Fruit fly (Drosophila melanogaster) whole organism, wandering third instar larva: ENCODE data around the gene CG1494.
A peak's percentile ranks its signal among the peaks of the same experiment; 100 is the strongest.

Experiments
- Dfd ChIP-seq: fragments of >200 bp; optimal IDR thresholded peaks from 2 replicates; lab custom pipeline; 2017; ENCODE audit warnings: missing biosample characterization, missing genetic modification characterization
- Jra ChIP-seq: sonication (Bioruptor generic); optimal IDR thresholded peaks from 2 replicates; lab custom pipeline; 2016; ENCODE audit warnings: missing biosample characterization, missing genetic modification characterization
- Vsx2 ChIP-seq: fragments of 200-300, 225-300 bp; sonication (Bioruptor generic); optimal IDR thresholded peaks from 2 replicates; lab custom pipeline; 2018; ENCODE audit warnings: missing biosample characterization, missing genetic modification characterization; ENCODE audit not compliant: partially characterized antibody
- usp ChIP-seq: fragments of >200 bp; optimal IDR thresholded peaks from 2 replicates; lab custom pipeline; 2017; ENCODE audit warnings: missing biosample characterization, missing genetic modification characterization
- woc ChIP-seq: sonication (Bioruptor generic); optimal IDR thresholded peaks from 2 replicates; lab custom pipeline; 2016; ENCODE audit warnings: missing biosample characterization, mild to moderate bottlenecking, missing genetic modification characterization

CG1494 gene

dm6 chrX:21339476-21339931 is 54.4 kb downstream of the CG1494 start, which contains the start of the genes tty and fliI (continued):
- peak; percentile 80 for TF ChIP-seq woc (GFP tag; lab: Kevin White, UChicago)
- peak; percentile 59 for TF ChIP-seq Jra (GFP tag; lab: Kevin White, UChicago)
- no peak for TF ChIP-seq Vsx2 (GFP tag; lab: Kevin White, UChicago)
- no peak for TF ChIP-seq usp
- no peak for TF ChIP-seq Dfd (GFP tag; lab: Kevin White, UChicago)
